Worm (Caenorhabditis elegans) whole organism, L4 larva: ENCODE measurements around the gene tdo-2.

Experiments used
- dmd-9 ChIP-seq: fragments of 200-800 bp; sonication (Bioruptor generic); IDR thresholded peaks from 2 replicates; pipeline ENCODE4 v1.3.6; 2022; ENCODE audit warnings: missing genetic modification reagents, missing genetic modification characterization, missing compliant biosample characterization
- egl-27 ChIP-seq: sonication (generic microtip); optimal IDR thresholded peaks from 3 replicates; lab custom pipeline; 2017; ENCODE audit warnings: missing biosample characterization, missing genetic modification reagents, missing genetic modification characterization
- fkh-10 ChIP-seq: fragments of 150-350 bp; optimal IDR thresholded peaks from 2 replicates; lab custom pipeline; 2014; ENCODE audit warnings: missing biosample characterization, missing genetic modification reagents, missing genetic modification characterization

ce11 chrIII:5888675-5889074 lies 31.1 kb downstream of the tdo-2 start, which contains the start of gene C28H8.8:
- no peak for TF ChIP-seq egl-27 (tag; lab: Kevin White, UChicago)
- no peak for TF ChIP-seq fkh-10 (GFP tag; lab: Kevin White, UChicago)
- no peak for TF ChIP-seq dmd-9 (GFP tag; lab: Robert Waterston, UW)
